Fruit fly (Drosophila melanogaster) whole organism, prepupa: Measurements from ENCODE around the gene CG43445.
A peak's percentile ranks its signal among the peaks of the same experiment; 100 is the strongest.

Experiments
- Blimp-1 ChIP-seq: fragments of 200-800 bp; sonication (Bioruptor generic); optimal IDR thresholded peaks from 3 replicates; lab custom pipeline; 2017; ENCODE audit warnings: missing biosample characterization, missing genetic modification characterization, mild to moderate bottlenecking, moderate library complexity, missing genetic modification reagents
- CG10631 ChIP-seq: fragments of 200-800 bp; sonication (Bioruptor generic); optimal IDR thresholded peaks from 2 replicates; lab custom pipeline; 2016; ENCODE audit warnings: missing biosample characterization, missing genetic modification characterization
- CG10669 ChIP-seq: fragments of 200-800 bp; sonication (Bioruptor generic); optimal IDR thresholded peaks from 3 replicates; lab custom pipeline; 2018; ENCODE audit warnings: missing biosample characterization, mild to moderate bottlenecking, missing genetic modification characterization, moderate library complexity
- CG11294 ChIP-seq: fragments of 200-800 bp; sonication (Bioruptor generic); IDR thresholded peaks from 2 replicates; pipeline ENCODE4 v1.3.6; 2022; ENCODE audit warnings: missing biosample characterization, missing genetic modification characterization
- CG11902 ChIP-seq: fragments of 200-800 bp; sonication (Bioruptor generic); optimal IDR thresholded peaks from 3 replicates; lab custom pipeline; 2016; ENCODE audit warnings: missing biosample characterization, missing genetic modification characterization
- CG15336 ChIP-seq: fragments of 200-800 bp; sonication (Bioruptor generic); IDR thresholded peaks from 2 replicates; pipeline ENCODE4 v1.3.6; 2022; ENCODE audit warnings: missing biosample characterization, missing genetic modification characterization
- CG1621 ChIP-seq: fragments of 200-800 bp; sonication (Bioruptor generic); optimal IDR thresholded peaks from 3 replicates; lab custom pipeline; 2018; ENCODE audit warnings: missing biosample characterization, mild to moderate bottlenecking, missing genetic modification characterization
- CG32006 ChIP-seq: fragments of 200-800 bp; sonication (Bioruptor generic); optimal IDR thresholded peaks from 3 replicates; lab custom pipeline; 2017; ENCODE audit warnings: missing biosample characterization, mild to moderate bottlenecking, missing genetic modification characterization
- CG34406 ChIP-seq: fragments of 200-800 bp; sonication (Bioruptor generic); optimal IDR thresholded peaks from 3 replicates; lab custom pipeline; 2016; ENCODE audit warnings: missing biosample characterization, missing genetic modification characterization
- CG3919 ChIP-seq: fragments of 200-800 bp; sonication (Bioruptor generic); optimal IDR thresholded peaks from 3 replicates; lab custom pipeline; 2016; ENCODE audit warnings: missing biosample characterization, missing genetic modification characterization
- CG4318 ChIP-seq: fragments of 200-800 bp; sonication (Bioruptor generic); optimal IDR thresholded peaks from 3 replicates; lab custom pipeline; 2017; ENCODE audit warnings: missing biosample characterization, mild to moderate bottlenecking, missing genetic modification characterization
- CG6163 ChIP-seq: fragments of 200-800 bp; sonication (Bioruptor generic); IDR thresholded peaks from 3 replicates; pipeline ENCODE4 v1.3.6; 2022; ENCODE audit warnings: missing biosample characterization, missing genetic modification characterization
- CG6276 ChIP-seq: fragments of 200-800 bp; sonication (Bioruptor generic); optimal IDR thresholded peaks from 2 replicates; lab custom pipeline; 2017; ENCODE audit warnings: missing biosample characterization, mild to moderate bottlenecking, missing genetic modification characterization
- CG6808 ChIP-seq: fragments of 200-800 bp; sonication (Bioruptor generic); optimal IDR thresholded peaks from 3 replicates; lab custom pipeline; 2017; ENCODE audit warnings: missing biosample characterization, missing genetic modification characterization, mild to moderate bottlenecking, moderate library complexity, missing genetic modification reagents
- CG6854 ChIP-seq: fragments of 200-800 bp; sonication (Bioruptor generic); optimal IDR thresholded peaks from 2 replicates; lab custom pipeline; 2017; ENCODE audit warnings: missing biosample characterization, mild to moderate bottlenecking, missing genetic modification characterization
- CG7368 ChIP-seq: fragments of 200-800 bp; sonication (Bioruptor generic); optimal IDR thresholded peaks from 3 replicates; lab custom pipeline; 2016; ENCODE audit warnings: missing biosample characterization, missing genetic modification characterization
- CG8119 ChIP-seq: fragments of 200-800 bp; sonication (Bioruptor generic); IDR thresholded peaks from 3 replicates; pipeline ENCODE4 v1.3.6; 2022; ENCODE audit warnings: missing biosample characterization, missing genetic modification characterization
- CG9139 ChIP-seq: fragments of 200-800 bp; sonication (Bioruptor generic); optimal IDR thresholded peaks from 3 replicates; lab custom pipeline; 2017; ENCODE audit warnings: missing biosample characterization, mild to moderate bottlenecking, missing genetic modification characterization
- Eip78C ChIP-seq: fragments of 200-800 bp; sonication (Bioruptor generic); peaks from one replicate; lab custom pipeline; 2016; ENCODE audit warnings: missing biosample characterization, missing genetic modification characterization
- Ets21C ChIP-seq: fragments of 200-800 bp; sonication (Bioruptor generic); optimal IDR thresholded peaks from 3 replicates; lab custom pipeline; 2016; ENCODE audit warnings: missing biosample characterization, missing genetic modification characterization
- Ets96B ChIP-seq: fragments of 200-800 bp; optimal IDR thresholded peaks from 2 replicates; lab custom pipeline; 2019; ENCODE audit warnings: missing biosample characterization, mild to moderate bottlenecking, missing genetic modification characterization, moderate library complexity
- Hr38 ChIP-seq: sonication (Bioruptor generic); optimal IDR thresholded peaks from 2 replicates; lab custom pipeline; 2016; ENCODE audit warnings: missing biosample characterization, missing genetic modification characterization
- Hr4 ChIP-seq: fragments of 200-800 bp; sonication (Bioruptor generic); optimal IDR thresholded peaks from 3 replicates; lab custom pipeline; 2016; ENCODE audit warnings: missing biosample characterization, missing genetic modification characterization
- Lpt ChIP-seq: fragments of 200-800 bp; sonication (Bioruptor generic); optimal IDR thresholded peaks from 3 replicates; lab custom pipeline; 2016; ENCODE audit warnings: missing biosample characterization, missing genetic modification characterization
- OdsH ChIP-seq: fragments of 200-800 bp; sonication (Bioruptor generic); optimal IDR thresholded peaks from 3 replicates; lab custom pipeline; 2016; ENCODE audit warnings: missing biosample characterization, missing genetic modification characterization
- Smox ChIP-seq: fragments of 200-800 bp; sonication (Bioruptor generic); optimal IDR thresholded peaks from 3 replicates; lab custom pipeline; 2016; ENCODE audit warnings: missing biosample characterization, missing genetic modification characterization
- Sox102F ChIP-seq: fragments of 200-800 bp; sonication (Bioruptor generic); optimal IDR thresholded peaks from 2 replicates; lab custom pipeline; 2016; ENCODE audit warnings: missing biosample characterization, mild to moderate bottlenecking, missing genetic modification characterization
- dac ChIP-seq: fragments of 200-800 bp; sonication (Bioruptor generic); optimal IDR thresholded peaks from 2 replicates; lab custom pipeline; 2017; ENCODE audit warnings: missing biosample characterization, mild to moderate bottlenecking, missing genetic modification characterization
- esn ChIP-seq: fragments of 200-800 bp; sonication (Bioruptor generic); optimal IDR thresholded peaks from 2 replicates; lab custom pipeline; 2016; ENCODE audit warnings: missing biosample characterization, mild to moderate bottlenecking, missing genetic modification characterization, moderate library complexity
- fd85E ChIP-seq: fragments of 200-800 bp; sonication (Bioruptor generic); optimal IDR thresholded peaks from 3 replicates; lab custom pipeline; 2016; ENCODE audit warnings: missing biosample characterization, missing genetic modification characterization
- fkh ChIP-seq: fragments of 200-800 bp; sonication (Bioruptor generic); optimal IDR thresholded peaks from 3 replicates; lab custom pipeline; 2017; ENCODE audit warnings: missing biosample characterization, mild to moderate bottlenecking, missing genetic modification characterization, moderate library complexity
- lz ChIP-seq: fragments of 200-800 bp; sonication (Bioruptor generic); optimal IDR thresholded peaks from 3 replicates; lab custom pipeline; 2016; ENCODE audit warnings: missing biosample characterization, missing genetic modification characterization
- ss ChIP-seq, 2 experiments: fragments of 200-800 bp; sonication (Bioruptor generic); optimal IDR thresholded peaks; 2 replicates in 1 of 2; 3 replicates in 1 of 2; lab custom pipeline; 2017 to 2018; ENCODE audit warnings: mild to moderate bottlenecking in 2 of 2, missing biosample characterization in 2 of 2, missing genetic modification characterization in 2 of 2, moderate library complexity in 1 of 2
- svp ChIP-seq: fragments of 200-800 bp; sonication (Bioruptor generic); peaks from one replicate; lab custom pipeline; 2016; ENCODE audit warnings: missing biosample characterization, missing genetic modification characterization
- vri ChIP-seq: fragments of 200-800 bp; sonication (Bioruptor generic); optimal IDR thresholded peaks from 3 replicates; lab custom pipeline; 2016; ENCODE audit warnings: missing biosample characterization, mild to moderate bottlenecking, missing genetic modification characterization

CG43445 gene

DNA sequence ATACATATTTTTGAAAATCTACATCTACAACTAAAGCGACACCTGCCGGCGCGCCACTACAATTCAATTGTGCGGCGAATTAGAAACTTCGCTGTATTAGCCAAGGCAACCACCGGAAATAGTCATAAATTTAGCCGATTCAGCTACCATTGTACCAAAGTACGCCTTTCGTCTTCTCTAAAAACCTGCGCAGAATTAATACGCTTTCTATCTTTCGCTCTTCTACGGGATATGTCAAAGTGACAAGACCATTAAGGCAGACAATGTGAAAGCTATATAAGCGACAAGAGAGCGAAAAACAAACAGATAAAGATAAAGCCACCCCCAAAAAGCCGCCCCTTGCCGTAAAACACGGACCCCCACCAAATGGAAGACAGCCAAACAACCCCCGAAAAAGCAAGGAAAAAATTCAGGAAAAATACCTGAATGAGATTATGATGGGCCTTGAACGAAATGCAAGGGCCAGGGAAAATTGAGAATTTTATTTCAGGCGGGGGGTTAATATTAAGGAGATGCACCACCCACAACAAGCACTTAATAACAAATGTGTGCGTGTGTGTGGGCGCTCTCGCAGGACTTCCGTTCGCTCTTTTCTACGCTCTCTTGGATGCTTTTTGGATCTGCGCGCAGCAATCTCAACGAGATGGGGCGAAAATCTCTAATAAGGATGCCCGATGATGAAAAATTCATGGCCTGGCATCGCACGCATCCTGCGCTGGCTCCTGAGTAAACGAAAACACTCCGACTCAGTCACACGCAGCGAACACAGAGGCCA, 8.1 kb downstream of the CG43445 start, which contains the start of gene cpo (continued):
- TF ChIP-seq CG8119 (GFP tag; lab: Robert Waterston, UW) (no peak), vri (GFP tag; lab: Kevin White, UChicago) (peak; percentile 6), Sox102F (GFP tag; lab: Kevin White, UChicago) (peak; percentile 30), Lpt (GFP tag; lab: Kevin White, UChicago) (no peak), CG7368 (peak; percentile 39), CG6854 (GFP tag; lab: Kevin White, UChicago) (peak; percentile 51), CG6808 (GFP tag; lab: Kevin White, UChicago) (peak; percentile 49), svp (GFP tag; lab: Kevin White, UChicago) (peak; percentile 41), CG11902 (GFP tag; lab: Kevin White, UChicago) (peak; percentile 3)

dm6 chr3R:17920265-17920664, 9.1 kb downstream of the CG43445 start:
- TF ChIP-seq CG1621 (no peak), CG11294 (GFP tag; lab: Robert Waterston, UW) (no peak), fd85E (GFP tag; lab: Kevin White, UChicago) (no peak), CG6163 (GFP tag; lab: Robert Waterston, UW) (0 out of 3 replicates have a peak, but pooled peaks have one; percentile 26)

dm6 chr3R:17932617-17933203, 21.5 kb downstream of the CG43445 start:
- no peak for TF ChIP-seq CG6808 (GFP tag; lab: Kevin White, UChicago)
- TF ChIP-seq fkh (GFP tag; lab: Kevin White, UChicago): no peak
- TF ChIP-seq fd85E (GFP tag; lab: Kevin White, UChicago): no peak
- TF ChIP-seq vri (GFP tag; lab: Kevin White, UChicago): no peak
- TF ChIP-seq dac (GFP tag; lab: Kevin White, UChicago): no peak
- TF ChIP-seq Blimp-1 (GFP tag; lab: Kevin White, UChicago): no peak
- TF ChIP-seq CG4318 (GFP tag; lab: Kevin White, UChicago): no peak
- TF ChIP-seq CG32006: no peak
- no peak for TF ChIP-seq CG6276 (GFP tag; lab: Kevin White, UChicago)
- no peak for TF ChIP-seq CG6854 (GFP tag; lab: Kevin White, UChicago)

- TF ChIP-seq Hr38 (GFP tag; lab: Kevin White, UChicago) (no peak), Ets96B (peak; percentile 3), CG9139 (no peak), CG11294 (GFP tag; lab: Robert Waterston, UW) (no peak), CG15336 (peak; percentile 48; the same call in 1 of the 2 replicates), OdsH (GFP tag; lab: Kevin White, UChicago) (no peak), CG32006 (peak; percentile 27), CG6163 (GFP tag; lab: Robert Waterston, UW) (peak; percentile 48; the same call in 2 of the 3 replicates), Sox102F (GFP tag; lab: Kevin White, UChicago) (no peak), CG10631 (peak; percentile 23), Hr4 (GFP tag; lab: Kevin White, UChicago) (peak; percentile 16), Eip78C (GFP tag; lab: Kevin White, UChicago) (peak; percentile 35), CG8119 (GFP tag; lab: Robert Waterston, UW) (peak; percentile 52; the same call in 2 of the 3 replicates), CG10669 (GFP tag; lab: Kevin White, UChicago) (peak; percentile 21), Ets21C (GFP tag; lab: Kevin White, UChicago) (no peak), Smox (no peak), CG6854 (GFP tag; lab: Kevin White, UChicago) (no peak), CG3919 (GFP tag; lab: Kevin White, UChicago) (peak; percentile 11), CG34406 (GFP tag; lab: Kevin White, UChicago) (no peak), esn (GFP tag; lab: Kevin White, UChicago) (no peak), CG6276 (GFP tag; lab: Kevin White, UChicago) (peak; percentile 7), lz (GFP tag; lab: Kevin White, UChicago) (no peak), ss (GFP tag; optimal IDR thresholded peaks at IDR 0.05; lab: Kevin White, UChicago) (no peak), vri (GFP tag; lab: Kevin White, UChicago) (no peak)
Measured at dm6 chr3R:17934752-17935151, 23.6 kb downstream of the CG43445 start.
